Fruit fly (Drosophila melanogaster): ENCODE data around the gene Fibp.

- TF ChIP-seq Pif1A (GFP tag; optimal IDR thresholded peaks at IDR 0.05) (no peak), CG9948 (tag; optimal IDR thresholded peaks at IDR 0.05) (no peak), CG4496 (GFP tag; IDR thresholded peaks at IDR 0.05) (no peak), D1 (tag; optimal IDR thresholded peaks at IDR 0.05) (no peak), CG17806 (tag; optimal IDR thresholded peaks at IDR 0.05) (no peak), CG32121 (GFP tag; IDR thresholded peaks at IDR 0.05) (no peak)
Observed at dm6 chr3L:19778530-19778929, 39.2 kb downstream of the Fibp start.
